Worm (Caenorhabditis elegans): ENCODE results near the gene M03E7.2.

- TF ChIP-seq lsy-2 (tag; optimal IDR thresholded peaks at IDR 0.05) (no peak), mdl-1 (tag; optimal IDR thresholded peaks at IDR 0.05) (no peak), fos-1 (tag; optimal IDR thresholded peaks at IDR 0.05) (no peak)
Observed at ce11 chrV:5582308-5582707, 35.1 kb upstream of the M03E7.2 start.

All from whole organism, L2 larva.